Worm (Caenorhabditis elegans) whole organism, late embryonic: ENCODE results near the gene glit-1.

Experiments used
- C08G9.2 ChIP-seq: sonication (generic microtip); optimal IDR thresholded peaks from 2 replicates; lab custom pipeline; 2016; ENCODE audit warnings: mild to moderate bottlenecking, missing genetic modification characterization, moderate library complexity, missing compliant biosample characterization
- F13H6.1 ChIP-seq: sonication (generic microtip); optimal IDR thresholded peaks from 2 replicates; lab custom pipeline; 2016; ENCODE audit warnings: missing genetic modification characterization, missing compliant biosample characterization
- K09A11.1 ChIP-seq: sonication (generic microtip); optimal IDR thresholded peaks from 2 replicates; lab custom pipeline; 2017; ENCODE audit warnings: antibody characterized with exemption, mild to moderate bottlenecking, missing genetic modification characterization, missing compliant biosample characterization; ENCODE audit not compliant: insufficient read depth
- T23F11.4 ChIP-seq: fragments of 200-800 bp; sonication (Bioruptor generic); optimal IDR thresholded peaks from 2 replicates; lab custom pipeline; 2018; ENCODE audit warnings: mild to moderate bottlenecking, missing genetic modification characterization, missing compliant biosample characterization
- ama-1 ChIP-seq: fragments of 150-350 bp; optimal IDR thresholded peaks from 2 replicates; lab custom pipeline; 2014
- ceh-14 ChIP-seq: sonication (generic microtip); optimal IDR thresholded peaks from 2 replicates; lab custom pipeline; 2016; ENCODE audit warnings: missing genotype, missing genetic modification characterization, missing compliant biosample characterization
- ceh-18 ChIP-seq: sonication (generic microtip); optimal IDR thresholded peaks from 2 replicates; lab custom pipeline; 2016; ENCODE audit warnings: missing genetic modification characterization, missing compliant biosample characterization
- ceh-24 ChIP-seq: sonication (generic microtip); optimal IDR thresholded peaks from 2 replicates; lab custom pipeline; 2016; ENCODE audit warnings: mild to moderate bottlenecking, missing genetic modification characterization, missing compliant biosample characterization
- ceh-31 ChIP-seq: sonication (generic microtip); optimal IDR thresholded peaks from 2 replicates; lab custom pipeline; 2016; ENCODE audit warnings: missing genetic modification characterization, missing compliant biosample characterization
- elt-2 ChIP-seq: sonication (generic microtip); optimal IDR thresholded peaks from 2 replicates; lab custom pipeline; 2016; ENCODE audit warnings: missing genetic modification reagents, missing genetic modification characterization, missing compliant biosample characterization
- eyg-1 ChIP-seq: sonication (generic microtip); optimal IDR thresholded peaks from 2 replicates; lab custom pipeline; 2016; ENCODE audit warnings: missing genotype, missing genetic modification characterization, missing compliant biosample characterization
- fax-1 ChIP-seq: sonication (generic microtip); optimal IDR thresholded peaks from 2 replicates; lab custom pipeline; 2016; ENCODE audit warnings: missing genotype, missing genetic modification characterization, missing compliant biosample characterization
- fkh-6 ChIP-seq: sonication (generic microtip); optimal IDR thresholded peaks from 2 replicates; lab custom pipeline; 2016; ENCODE audit warnings: missing genetic modification characterization, missing compliant biosample characterization
- hlh-15 ChIP-seq: sonication (generic microtip); optimal IDR thresholded peaks from 2 replicates; lab custom pipeline; 2016; ENCODE audit warnings: missing genetic modification characterization, missing compliant biosample characterization
- hlh-6 ChIP-seq: sonication (generic microtip); optimal IDR thresholded peaks from 2 replicates; lab custom pipeline; 2016; ENCODE audit warnings: missing genotype, missing genetic modification characterization, missing compliant biosample characterization
- nhr-232 ChIP-seq: sonication (generic microtip); optimal IDR thresholded peaks from 2 replicates; lab custom pipeline; 2016; ENCODE audit warnings: missing genetic modification characterization, missing compliant biosample characterization
- pag-3 ChIP-seq: sonication (generic microtip); optimal IDR thresholded peaks from 2 replicates; lab custom pipeline; 2016; ENCODE audit warnings: missing compliant biosample characterization, missing genetic modification characterization, borderline replicate concordance
- pat-9 ChIP-seq: fragments of 200-800 bp; sonication (Bioruptor generic); optimal IDR thresholded peaks from 2 replicates; lab custom pipeline; 2018; ENCODE audit warnings: mild to moderate bottlenecking, missing genetic modification characterization, moderate library complexity, missing compliant biosample characterization
- pros-1 ChIP-seq: fragments of 150-350 bp; optimal IDR thresholded peaks from 2 replicates; lab custom pipeline; 2014; ENCODE audit warnings: missing biosample characterization, missing genetic modification reagents, missing genetic modification characterization
- ref-2 ChIP-seq: sonication (generic microtip); optimal IDR thresholded peaks from 2 replicates; lab custom pipeline; 2016; ENCODE audit warnings: missing genetic modification characterization, missing compliant biosample characterization
- sox-2 ChIP-seq: fragments of 200-800 bp; sonication (Bioruptor generic); IDR thresholded peaks from 2 replicates; pipeline ENCODE4 v1.3.6; 2022; ENCODE audit warnings: missing genetic modification reagents, missing genetic modification characterization, missing compliant biosample characterization
- sox-4 ChIP-seq: sonication (generic microtip); optimal IDR thresholded peaks from 2 replicates; lab custom pipeline; 2017; ENCODE audit warnings: mild to moderate bottlenecking, missing genetic modification characterization, inconsistent platforms, missing compliant biosample characterization
- unc-55 ChIP-seq: sonication (generic microtip); optimal IDR thresholded peaks from 2 replicates; lab custom pipeline; 2017; ENCODE audit warnings: missing biosample characterization, missing genetic modification reagents, missing genetic modification characterization

glit-1 gene

ce11 chrX:4740630-4741029 lies 28.6 kb downstream of the glit-1 start:
- TF ChIP-seq fkh-6 (tag; lab: Kevin White, UChicago) (no peak), hlh-15 (tag; lab: Kevin White, UChicago) (no peak), T23F11.4 (GFP tag; lab: Kevin White, UChicago) (no peak), fax-1 (no peak)

ce11 chrX:4742285-4742684 lies 30.2 kb downstream of the glit-1 start:
- peak; percentile 18 for TF ChIP-seq unc-55 (GFP tag; lab: Kevin White, UChicago)
- TF ChIP-seq sox-4 = no peak
- TF ChIP-seq K09A11.1 (tag; lab: Kevin White, UChicago) = no peak

- TF ChIP-seq ceh-31 (tag; lab: Kevin White, UChicago) = peak; percentile 19
- no peak for TF ChIP-seq eyg-1 (tag; lab: Kevin White, UChicago)
These were observed 32.0 kb downstream of the glit-1 start for ce11 chrX:4744037-4744436.

ce11 chrX:4749080-4749479 lies 37.0 kb downstream of the glit-1 start, which contains the start of gene lon-2:
lon-2 (minus strand) TSS chrX:4749083.
- peak; percentile 65 for TF ChIP-seq elt-2 (tag; lab: Kevin White, UChicago)
- TF ChIP-seq pat-9 (tag; lab: Kevin White, UChicago) = no peak
- TF ChIP-seq pag-3 (tag; lab: Kevin White, UChicago) = no peak
- no peak for TF ChIP-seq pros-1 (tag; lab: Kevin White, UChicago)
- no peak for TF ChIP-seq ceh-14 (tag; lab: Kevin White, UChicago)
- TF ChIP-seq F13H6.1 (tag; lab: Kevin White, UChicago) = no peak
- no peak for TF ChIP-seq hlh-15 (tag; lab: Kevin White, UChicago)
- TF ChIP-seq, all 69 proteins: peak for 1

- no peak for TF ChIP-seq nhr-232
- TF ChIP-seq ceh-18 (tag; lab: Kevin White, UChicago) = no peak
These were observed 42.6 kb downstream of the glit-1 start, which contains the start of gene C39E6.2 for ce11 chrX:4754725-4755124. C39E6.2 (minus strand) TSS chrX:4755118.

- TF ChIP-seq ceh-24 (tag; lab: Kevin White, UChicago) = no peak
- TF ChIP-seq ref-2 (tag; lab: Kevin White, UChicago) = peak; percentile 15
- TF ChIP-seq ceh-31 (tag; lab: Kevin White, UChicago) = peak; percentile 48
These were observed 47.6 kb downstream of the glit-1 start for ce11 chrX:4759718-4760117.

- TF ChIP-seq ama-1 (lab: Kevin White, UChicago) (no peak), pros-1 (tag; lab: Kevin White, UChicago) (no peak), C08G9.2 (tag; lab: Kevin White, UChicago) (no peak), T23F11.4 (GFP tag; lab: Kevin White, UChicago) (no peak), sox-2 (GFP tag; lab: Robert Waterston, UW) (no peak), hlh-6 (no peak)
These were observed 49.5 kb downstream of the glit-1 start, which contains the start of gene mls-2 for ce11 chrX:4761540-4761939. mls-2 (minus strand) TSS chrX:4761640.
